Worm (Caenorhabditis elegans): Measurements from ENCODE around the gene Y53F4B.21.

Y53F4B.21 gene

DNA sequence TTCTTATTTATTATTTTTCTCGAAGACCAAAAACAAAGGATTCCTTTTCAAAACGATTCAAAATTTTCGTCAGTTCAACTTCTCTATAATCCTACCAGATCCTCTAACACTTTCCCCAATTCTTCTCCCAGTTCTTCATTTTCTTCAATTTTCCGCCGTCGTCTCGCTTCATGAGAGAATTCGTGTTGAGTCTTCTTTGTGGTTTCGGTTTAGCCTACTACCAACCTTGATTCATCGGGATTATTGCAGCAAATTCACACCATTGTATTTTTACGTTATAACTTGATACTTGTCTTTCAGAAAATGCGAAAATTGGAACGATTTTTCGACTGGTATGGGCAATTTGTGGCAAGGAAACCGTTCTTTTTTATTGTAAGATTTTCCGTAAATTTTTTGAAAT, 67.9 kb downstream of the Y53F4B.21 start, which contains the start of gene ptr-20:
TSS of gene ptr-20 (plus strand) at position 301 of the 400 bp plus-strand sequence.
- TF ChIP-seq mab-5 (tag; optimal IDR thresholded peaks at IDR 0.05) (no peak), sem-2 (GFP tag; optimal IDR thresholded peaks at IDR 0.05) (no peak), nhr-2 (tag; optimal IDR thresholded peaks at IDR 0.05) (no peak), lsy-2 (tag; optimal IDR thresholded peaks at IDR 0.05) (no peak), lin-13 (tag; optimal IDR thresholded peaks at IDR 0.05) (no peak), nhr-28 (tag; optimal IDR thresholded peaks at IDR 0.05) (no peak), lin-32 (GFP tag; optimal IDR thresholded peaks at IDR 0.05) (no peak), drap-1 (GFP tag; optimal IDR thresholded peaks at IDR 0.05) (no peak)

DNA sequence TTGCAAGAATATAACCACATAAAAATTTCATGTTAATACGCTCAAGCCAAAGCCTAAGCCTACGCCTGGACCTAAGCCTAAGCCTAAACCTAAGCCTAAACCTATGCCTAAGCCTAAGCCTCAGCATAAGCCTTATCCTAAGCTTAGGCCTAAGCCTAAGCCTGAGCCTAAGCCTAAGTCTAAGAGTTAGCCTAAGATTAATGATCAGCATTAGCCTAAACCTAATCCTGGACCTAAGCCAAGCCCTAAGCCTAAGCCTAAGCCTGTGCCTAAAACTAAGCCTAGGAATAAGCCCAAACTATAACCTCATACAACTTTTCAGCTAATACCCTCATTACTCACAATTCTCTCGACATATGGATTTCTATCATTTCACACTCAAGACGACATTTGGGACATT, 68.4 kb downstream of the Y53F4B.21 start:
- TF ChIP-seq nhr-2 (tag; optimal IDR thresholded peaks at IDR 0.05) (no peak), ceh-83 (GFP tag; optimal IDR thresholded peaks at IDR 0.05) (no peak), sem-2 (GFP tag; optimal IDR thresholded peaks at IDR 0.05) (no peak), sptf-1 (tag; optimal IDR thresholded peaks at IDR 0.05) (no peak), ceh-39 (tag; optimal IDR thresholded peaks at IDR 0.05) (no peak), mab-5 (tag; optimal IDR thresholded peaks at IDR 0.05) (no peak), bed-3 (GFP tag; optimal IDR thresholded peaks at IDR 0.05) (no peak), hlh-1 (tag; optimal IDR thresholded peaks at IDR 0.05) (no peak), drap-1 (GFP tag; optimal IDR thresholded peaks at IDR 0.05) (no peak), flh-1 (GFP tag; optimal IDR thresholded peaks at IDR 0.05) (no peak), M03D4.4 (tag; optimal IDR thresholded peaks at IDR 0.05) (no peak), blmp-1 (tag; optimal IDR thresholded peaks at IDR 0.05) (no peak), mep-1 (tag; optimal IDR thresholded peaks at IDR 0.05) (no peak), pha-4 (tag; optimal IDR thresholded peaks at IDR 0.05) (no peak), unc-39 (tag; optimal IDR thresholded peaks at IDR 0.05) (no peak), ceh-43 (GFP tag; optimal IDR thresholded peaks at IDR 0.05) (no peak), elt-3 (tag; optimal IDR thresholded peaks at IDR 0.05) (no peak), lin-13 (tag; optimal IDR thresholded peaks at IDR 0.05) (no peak)

Measured in whole organism, mixed stage, embryonic.